Fruit fly (Drosophila melanogaster) whole organism, embryonic: ENCODE measurements around the gene CG15882.

Experiments
- ATbp ChIP-seq: fragments of 200-800 bp; sonication (Bioruptor generic); optimal IDR thresholded peaks from 2 replicates; lab custom pipeline; 2017; ENCODE audit warnings: missing biosample characterization, mild to moderate bottlenecking, missing genetic modification characterization, missing genetic modification reagents
- Ada2b ChIP-seq: fragments of 200-800 bp; sonication (Bioruptor generic); IDR thresholded peaks from 2 replicates; pipeline ENCODE4 v1.3.6; 2022; ENCODE audit warnings: missing biosample characterization, missing genetic modification characterization
- Blimp-1 ChIP-seq: fragments of 200-800 bp; sonication (Bioruptor generic); optimal IDR thresholded peaks from 3 replicates; lab custom pipeline; 2018; ENCODE audit warnings: missing biosample characterization, missing genetic modification characterization, mild to moderate bottlenecking, moderate library complexity, missing genetic modification reagents
- CG11085 ChIP-seq: fragments of 200-800 bp; sonication (Bioruptor generic); IDR thresholded peaks from 2 replicates; pipeline ENCODE4 v1.3.6; 2022; ENCODE audit warnings: missing biosample characterization, missing genetic modification characterization
- CG11093 ChIP-seq: fragments of 200-800 bp; sonication (Bioruptor generic); IDR thresholded peaks from 3 replicates; pipeline ENCODE4 v1.3.6; 2022; ENCODE audit warnings: missing biosample characterization, missing genetic modification characterization
- CG11695 ChIP-seq: fragments of 200-800 bp; sonication (Bioruptor generic); IDR thresholded peaks from 3 replicates; pipeline ENCODE4 v1.3.6; 2022; ENCODE audit warnings: missing biosample characterization, missing genetic modification characterization
- CG13123 ChIP-seq: fragments of 200-800 bp; sonication (Bioruptor generic); optimal IDR thresholded peaks from 2 replicates; lab custom pipeline; 2016; ENCODE audit warnings: missing biosample characterization, missing genetic modification characterization
- CG15269 ChIP-seq: fragments of 200-800 bp; sonication (Bioruptor generic); optimal IDR thresholded peaks from 2 replicates; lab custom pipeline; 2018; ENCODE audit warnings: missing biosample characterization, mild to moderate bottlenecking, missing genetic modification characterization, moderate library complexity
- CG17186 ChIP-seq: fragments of 200-800 bp; sonication (Bioruptor generic); optimal IDR thresholded peaks from 3 replicates; lab custom pipeline; 2017; ENCODE audit warnings: missing biosample characterization, missing genetic modification reagents, missing genetic modification characterization
- CG2120 ChIP-seq: fragments of 200-800 bp; sonication (Bioruptor generic); optimal IDR thresholded peaks from 3 replicates; lab custom pipeline; 2016; ENCODE audit warnings: missing biosample characterization, missing genetic modification characterization
- CG2875 ChIP-seq: fragments of 200-800 bp; sonication (Bioruptor generic); optimal IDR thresholded peaks from 2 replicates; lab custom pipeline; 2017; ENCODE audit warnings: missing biosample characterization, mild to moderate bottlenecking, missing genetic modification characterization, missing genetic modification reagents
- CG30020 ChIP-seq: fragments of 200-800 bp; optimal IDR thresholded peaks from 2 replicates; lab custom pipeline; 2019; ENCODE audit warnings: missing biosample characterization, mild to moderate bottlenecking, missing genetic modification characterization, moderate library complexity
- CG32767 ChIP-seq: fragments of 200-800 bp; sonication (Bioruptor generic); IDR thresholded peaks from 2 replicates; pipeline ENCODE4 v1.3.6; 2022; ENCODE audit warnings: missing biosample characterization, missing genetic modification characterization
- CG3407 ChIP-seq: fragments of 200-800 bp; sonication (Bioruptor generic); optimal IDR thresholded peaks from 2 replicates; lab custom pipeline; 2018; ENCODE audit warnings: missing biosample characterization, mild to moderate bottlenecking, missing genetic modification characterization
- CG34376 ChIP-seq: fragments of 200-800 bp; sonication (Bioruptor generic); optimal IDR thresholded peaks from 2 replicates; lab custom pipeline; 2018; ENCODE audit warnings: missing biosample characterization, mild to moderate bottlenecking, missing genetic modification characterization
- CG3995 ChIP-seq: fragments of 200-800 bp; sonication (Bioruptor generic); optimal IDR thresholded peaks from 3 replicates; lab custom pipeline; 2016; ENCODE audit warnings: missing biosample characterization, missing genetic modification characterization
- CG5180 ChIP-seq: fragments of 200-800 bp; sonication (Bioruptor generic); optimal IDR thresholded peaks from 3 replicates; lab custom pipeline; 2017; ENCODE audit warnings: missing biosample characterization, missing genetic modification characterization, mild to moderate bottlenecking, moderate library complexity, missing genetic modification reagents
- CG7372 ChIP-seq: fragments of 200-800 bp; sonication (Bioruptor generic); IDR thresholded peaks from 2 replicates; pipeline ENCODE4 v1.3.6; 2022; ENCODE audit warnings: missing biosample characterization, missing genetic modification characterization
- CG7556 ChIP-seq: fragments of 200-800 bp; sonication (Bioruptor generic); optimal IDR thresholded peaks from 2 replicates; lab custom pipeline; 2017; ENCODE audit warnings: missing biosample characterization, mild to moderate bottlenecking, missing genetic modification characterization
- CG9797 ChIP-seq: fragments of 200-800 bp; sonication (Bioruptor generic); optimal IDR thresholded peaks from 3 replicates; lab custom pipeline; 2018; ENCODE audit warnings: missing biosample characterization, mild to moderate bottlenecking, missing genetic modification characterization
- CG9876 ChIP-seq: fragments of 200-800 bp; sonication (Bioruptor generic); optimal IDR thresholded peaks from 2 replicates; lab custom pipeline; 2016; ENCODE audit warnings: missing biosample characterization, missing genetic modification characterization
- Dip3 ChIP-seq: fragments of 200-800 bp; sonication (Bioruptor generic); optimal IDR thresholded peaks from 3 replicates; lab custom pipeline; 2016; ENCODE audit warnings: missing biosample characterization, missing genetic modification characterization
- Drgx ChIP-seq: fragments of 200-800 bp; sonication (Bioruptor generic); IDR thresholded peaks from 2 replicates; pipeline ENCODE4 v1.3.6; 2022; ENCODE audit warnings: missing biosample characterization, missing genetic modification characterization
- E2f1 ChIP-seq: fragments of 200-800 bp; sonication (Bioruptor generic); IDR thresholded peaks from 2 replicates; pipeline ENCODE4 v1.3.6; 2022; ENCODE audit warnings: missing biosample characterization, missing genetic modification characterization
- Fer2 ChIP-seq: fragments of 200-800 bp; sonication (Bioruptor generic); optimal IDR thresholded peaks from 2 replicates; lab custom pipeline; 2018; ENCODE audit warnings: missing biosample characterization, mild to moderate bottlenecking, missing genetic modification characterization, moderate library complexity
- HHEX ChIP-seq: fragments of 200-800 bp; sonication (Bioruptor generic); optimal IDR thresholded peaks from 3 replicates; lab custom pipeline; 2017; ENCODE audit warnings: missing biosample characterization, mild to moderate bottlenecking, missing genetic modification characterization, missing genetic modification reagents
- Hmr ChIP-seq: fragments of 200-800 bp; sonication (Bioruptor generic); optimal IDR thresholded peaks from 3 replicates; lab custom pipeline; 2017; ENCODE audit warnings: mild to moderate bottlenecking, missing biosample characterization, missing genetic modification reagents, missing genetic modification characterization
- Hr3 ChIP-seq: fragments of 200-800 bp; sonication (Bioruptor generic); optimal IDR thresholded peaks from 3 replicates; lab custom pipeline; 2016; ENCODE audit warnings: missing biosample characterization, missing genetic modification characterization
- NfI ChIP-seq: fragments of 200-800 bp; sonication (Bioruptor generic); optimal IDR thresholded peaks from 3 replicates; lab custom pipeline; 2018; ENCODE audit warnings: missing biosample characterization, mild to moderate bottlenecking, missing genetic modification characterization, moderate library complexity
- Oli ChIP-seq: fragments of 200-800 bp; sonication (Bioruptor generic); optimal IDR thresholded peaks from 2 replicates; lab custom pipeline; 2018; ENCODE audit warnings: missing biosample characterization, mild to moderate bottlenecking, missing genetic modification characterization, moderate library complexity
- Opbp ChIP-seq: fragments of 200-800 bp; sonication (Bioruptor generic); IDR thresholded peaks from 3 replicates; pipeline ENCODE4 v1.3.6; 2022; ENCODE audit warnings: missing biosample characterization, missing genetic modification characterization; ENCODE audit not compliant: partially characterized antibody
- Sox100B ChIP-seq: fragments of 200-800 bp; sonication (Bioruptor generic); optimal IDR thresholded peaks from 3 replicates; lab custom pipeline; 2018; ENCODE audit warnings: missing biosample characterization, mild to moderate bottlenecking, missing genetic modification characterization
- Sry-β ChIP-seq: fragments of 200-800 bp; sonication (Bioruptor generic); optimal IDR thresholded peaks from 2 replicates; lab custom pipeline; 2018; ENCODE audit warnings: missing biosample characterization, mild to moderate bottlenecking, missing genetic modification characterization, moderate library complexity
- bcd ChIP-seq: fragments of 200-800 bp; sonication (Bioruptor generic); optimal IDR thresholded peaks from 2 replicates; lab custom pipeline; 2017; ENCODE audit warnings: missing biosample characterization, mild to moderate bottlenecking, missing genetic modification characterization
- crc ChIP-seq: fragments of 200-800 bp; sonication (Bioruptor generic); optimal IDR thresholded peaks from 2 replicates; lab custom pipeline; 2016; ENCODE audit warnings: missing biosample characterization, missing genetic modification characterization
- dmrt99B ChIP-seq: fragments of 200-800 bp; sonication (Bioruptor generic); optimal IDR thresholded peaks from 2 replicates; lab custom pipeline; 2018; ENCODE audit warnings: missing biosample characterization, mild to moderate bottlenecking, missing genetic modification characterization, moderate library complexity
- ftz-f1 ChIP-seq: fragments of 200-800 bp; sonication (Bioruptor generic); optimal IDR thresholded peaks from 2 replicates; lab custom pipeline; 2016; ENCODE audit warnings: missing biosample characterization, missing genetic modification characterization
- grau ChIP-seq: fragments of 200-800 bp; optimal IDR thresholded peaks from 3 replicates; lab custom pipeline; 2019; ENCODE audit warnings: missing biosample characterization, mild to moderate bottlenecking, missing genetic modification characterization, moderate library complexity
- insv ChIP-seq, 2 experiments: fragments of 200-800 bp; sonication (Bioruptor generic); optimal IDR thresholded peaks; 3 replicates each; lab custom pipeline; 2016 to 2018; ENCODE audit warnings: missing biosample characterization in 2 of 2, missing genetic modification characterization in 2 of 2
- jumu ChIP-seq: fragments of 200-800 bp; sonication (Bioruptor generic); optimal IDR thresholded peaks from 3 replicates; lab custom pipeline; 2016; ENCODE audit warnings: missing biosample characterization, missing genetic modification characterization
- lola ChIP-seq, 3 experiments: fragments of >200 bp in 2 of 3; fragments of 200-800 bp in 1 of 3; sonication (Bioruptor generic) in 1 of 3; optimal IDR thresholded peaks; 2 replicates each; lab custom pipeline; 2017 to 2019; ENCODE audit warnings: missing biosample characterization in 3 of 3, missing genetic modification characterization in 3 of 3, mild to moderate bottlenecking in 1 of 3, moderate library complexity in 1 of 3
- pita ChIP-seq: fragments of 200-800 bp; sonication (Bioruptor generic); optimal IDR thresholded peaks from 2 replicates; lab custom pipeline; 2017; ENCODE audit warnings: missing biosample characterization, mild to moderate bottlenecking, missing genetic modification characterization
- shn ChIP-seq: fragments of 200-800 bp; sonication (Bioruptor generic); optimal IDR thresholded peaks from 3 replicates; lab custom pipeline; 2016; ENCODE audit warnings: missing biosample characterization, missing genetic modification characterization
- ttk ChIP-seq: fragments of 200-800 bp; sonication (Bioruptor generic); IDR thresholded peaks from 2 replicates; pipeline ENCODE4 v2.1.2; 2022; ENCODE audit warnings: missing biosample characterization, missing genetic modification characterization
- unpg ChIP-seq: fragments of 200-800 bp; sonication (Bioruptor generic); optimal IDR thresholded peaks from 3 replicates; lab custom pipeline; 2018; ENCODE audit warnings: missing biosample characterization, mild to moderate bottlenecking, missing genetic modification characterization, moderate library complexity
- zf30C ChIP-seq: fragments of 200-800 bp; sonication (Bioruptor generic); optimal IDR thresholded peaks from 3 replicates; lab custom pipeline; 2018; ENCODE audit warnings: missing biosample characterization, mild to moderate bottlenecking, missing genetic modification characterization

The CG15882 gene

DNA sequence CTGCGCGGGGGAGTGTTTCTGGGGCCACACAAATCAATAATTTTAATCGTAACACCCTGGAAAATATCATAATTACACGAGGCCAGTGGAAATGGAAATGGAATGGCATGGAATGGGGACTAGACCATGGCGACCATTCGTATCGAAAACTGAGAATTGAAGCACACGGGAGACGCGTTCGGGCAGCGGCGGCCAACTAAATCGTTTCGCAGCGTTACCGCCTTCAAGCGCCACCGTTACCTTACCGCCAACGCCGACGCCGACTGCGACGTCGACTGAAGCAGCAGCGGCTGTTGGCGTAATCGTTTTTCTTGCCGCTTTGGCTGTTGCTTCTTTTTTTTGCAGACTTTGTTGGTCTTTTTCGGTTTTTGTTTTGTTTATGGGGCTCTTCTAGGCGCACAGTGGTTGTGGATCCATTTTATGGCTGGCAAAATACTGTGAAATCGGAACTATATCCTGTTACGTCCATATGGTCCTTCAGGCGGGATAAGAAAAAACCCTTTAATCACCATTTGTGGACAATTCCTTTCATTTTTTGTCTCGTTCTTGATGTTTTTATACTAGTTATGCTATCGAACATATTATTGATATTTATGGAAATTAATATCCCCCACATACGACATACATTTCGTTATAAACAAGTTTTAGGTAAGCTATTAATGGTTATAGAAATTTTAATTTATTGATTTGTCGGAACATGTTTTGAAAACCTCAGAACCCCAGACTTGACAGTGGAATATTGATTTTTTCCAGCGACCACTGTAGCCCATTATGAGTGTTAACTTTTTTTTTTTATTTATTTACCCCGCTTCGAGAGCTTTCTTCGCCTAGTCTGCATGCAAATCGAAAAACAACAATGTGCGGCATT lies 41.2 kb upstream of the CG15882 start (continued):
- TF ChIP-seq CG9876 (no peak), CG13123 (GFP tag; lab: Kevin White, UChicago) (no peak), shn (GFP tag; lab: Kevin White, UChicago) (no peak), E2f1 (no peak), CG5180 (GFP tag; lab: Kevin White, UChicago) (no peak), zf30C (GFP tag; lab: Kevin White, UChicago) (no peak), CG2120 (GFP tag; lab: Kevin White, UChicago) (peak; percentile 47), lola (GFP tag; optimal IDR thresholded peaks at IDR 0.05; lab: Kevin White, UChicago) (no peak), CG11085 (GFP tag; lab: Robert Waterston, UW) (no peak), CG32767 (GFP tag; lab: Robert Waterston, UW) (0 out of 2 replicates have a peak, but pooled peaks have one; percentile 17), Hmr (GFP tag; lab: Kevin White, UChicago) (peak; percentile 20)

DNA sequence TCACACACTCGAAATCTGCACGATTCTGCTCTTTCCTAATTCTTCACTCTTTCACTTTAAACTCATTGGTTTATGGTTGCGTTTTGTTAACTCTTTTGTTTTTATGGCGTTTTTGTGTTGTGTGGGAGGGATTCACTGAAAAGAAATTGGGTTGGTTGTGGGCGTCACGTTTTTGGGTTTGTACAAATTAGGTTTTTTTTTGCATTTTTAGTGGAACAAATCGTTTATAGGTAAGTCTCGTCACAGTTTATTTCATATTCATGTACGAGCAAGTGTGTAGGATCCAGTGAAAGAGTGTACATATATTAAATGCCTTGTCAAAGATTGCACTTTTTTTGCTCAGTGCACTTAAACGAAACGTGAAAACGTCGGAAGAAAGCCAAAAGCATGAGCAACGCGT lies 40.5 kb upstream of the CG15882 start:
- TF ChIP-seq Drgx (no peak), Ada2b (GFP tag; lab: Robert Waterston, UW) (0 out of 2 replicates have a peak, but pooled peaks have one; percentile 15), jumu (GFP tag; lab: Kevin White, UChicago) (peak; percentile 7), CG30020 (tag; lab: Kevin White, UChicago) (no peak), CG17186 (GFP tag; lab: Kevin White, UChicago) (no peak), CG7556 (GFP tag; lab: Kevin White, UChicago) (peak; percentile 18), Oli (tag; lab: Kevin White, UChicago) (peak; percentile 23), CG3995 (GFP tag; lab: Kevin White, UChicago) (peak; percentile 12), CG3407 (GFP tag; lab: Kevin White, UChicago) (no peak), CG11695 (GFP tag; lab: Robert Waterston, UW) (0 out of 3 replicates have a peak, but pooled peaks have one; percentile 9), CG11093 (0 out of 3 replicates have a peak, but pooled peaks have one; percentile 19), Hr3 (GFP tag; lab: Kevin White, UChicago) (peak; percentile 28), insv (GFP tag; optimal IDR thresholded peaks at IDR 0.05; lab: Kevin White, UChicago) (no peak), ftz-f1 (no peak), ATbp (GFP tag; lab: Kevin White, UChicago) (peak; percentile 28), dmrt99B (peak; percentile 48), zf30C (GFP tag; lab: Kevin White, UChicago) (peak; percentile 2), bcd (GFP tag; lab: Kevin White, UChicago) (peak; percentile 44), Dip3 (GFP tag; lab: Kevin White, UChicago) (peak; percentile 3), Blimp-1 (peak; percentile 4), NfI (no peak), Sry-β (no peak), ttk (0 out of 2 replicates have a peak, but pooled peaks have one; percentile 30), crc (peak; percentile 15), CG15269 (tag; lab: Kevin White, UChicago) (peak; percentile 45), HHEX (GFP tag; lab: Kevin White, UChicago) (peak; percentile 23), unpg (GFP tag; lab: Kevin White, UChicago) (peak; percentile 23), CG2875 (GFP tag; lab: Kevin White, UChicago) (no peak), CG34376 (no peak), CG7372 (GFP tag; lab: Robert Waterston, UW) (no peak), pita (no peak), Opbp (GFP tag; lab: Robert Waterston, UW) (no peak), Sox100B (GFP tag; lab: Kevin White, UChicago) (peak; percentile 20), Hmr (GFP tag; lab: Kevin White, UChicago) (peak; percentile 2), Fer2 (tag; lab: Kevin White, UChicago) (no peak), CG9797 (GFP tag; lab: Kevin White, UChicago) (no peak), grau (tag; lab: Kevin White, UChicago) (peak; percentile 5)
